Fruit fly (Drosophila melanogaster) whole organism, embryonic: ENCODE results near the gene Ptp10D.

Source experiments
- Atf-2 ChIP-seq: fragments of 200-800 bp; sonication (Bioruptor generic); optimal IDR thresholded peaks from 2 replicates; lab custom pipeline; 2016; ENCODE audit warnings: missing biosample characterization, missing genetic modification characterization
- Awh ChIP-seq: fragments of 200-800 bp; sonication (Bioruptor generic); IDR thresholded peaks from 2 replicates; pipeline ENCODE4, ENCODE4 v1.3.6; 2022; ENCODE audit warnings: missing biosample characterization, missing genetic modification characterization
- CG1024 ChIP-seq: fragments of 200-800 bp; sonication (Bioruptor generic); IDR thresholded peaks from 2 replicates; pipeline ENCODE4 v1.3.6; 2022; ENCODE audit warnings: missing biosample characterization, missing genetic modification characterization
- CG10959 ChIP-seq: fragments of 200-800 bp; sonication (Bioruptor generic); IDR thresholded peaks from 2 replicates; pipeline ENCODE4 v1.3.6; 2022; ENCODE audit warnings: missing biosample characterization, missing genetic modification characterization
- CG11456 ChIP-seq: fragments of 200-800 bp; sonication (Bioruptor generic); IDR thresholded peaks from 3 replicates; pipeline ENCODE4 v1.3.6; 2022; ENCODE audit warnings: missing biosample characterization, missing genetic modification characterization
- CG12299 ChIP-seq: fragments of 200-800 bp; sonication (Bioruptor generic); optimal IDR thresholded peaks from 2 replicates; lab custom pipeline; 2018; ENCODE audit warnings: missing biosample characterization, mild to moderate bottlenecking, missing genetic modification characterization
- CG14441 ChIP-seq: fragments of 200-800 bp; sonication (Bioruptor generic); IDR thresholded peaks from 2 replicates; pipeline ENCODE4 v1.3.6; 2022; ENCODE audit warnings: missing biosample characterization, missing genetic modification characterization
- CG15073 ChIP-seq: fragments of 200-800 bp; sonication (Bioruptor generic); optimal IDR thresholded peaks from 2 replicates; lab custom pipeline; 2016; ENCODE audit warnings: missing biosample characterization, missing genetic modification characterization
- CG1529 ChIP-seq: fragments of 200-800 bp; sonication (Bioruptor generic); optimal IDR thresholded peaks from 3 replicates; lab custom pipeline; 2018; ENCODE audit warnings: missing biosample characterization, missing genetic modification characterization
- CG15601 ChIP-seq: fragments of 200-800 bp; sonication (Bioruptor generic); optimal IDR thresholded peaks from 3 replicates; lab custom pipeline; 2019; ENCODE audit warnings: missing biosample characterization, mild to moderate bottlenecking, missing genetic modification characterization, moderate library complexity
- CG16815 ChIP-seq: fragments of 200-800 bp; sonication (Bioruptor generic); optimal IDR thresholded peaks from 3 replicates; lab custom pipeline; 2017; ENCODE audit warnings: missing biosample characterization, mild to moderate bottlenecking, missing genetic modification characterization
- CG17359 ChIP-seq: fragments of 200-800 bp; sonication (Bioruptor generic); optimal IDR thresholded peaks from 3 replicates; lab custom pipeline; 2018; ENCODE audit warnings: missing biosample characterization, mild to moderate bottlenecking, missing genetic modification characterization, moderate library complexity
- CG2129 ChIP-seq: fragments of 200-800 bp; sonication (Bioruptor generic); IDR thresholded peaks from 2 replicates; pipeline ENCODE4 v1.3.6; 2022; ENCODE audit warnings: missing biosample characterization, missing genetic modification characterization; ENCODE audit not compliant: partially characterized antibody
- CG30020 ChIP-seq: fragments of 200-800 bp; optimal IDR thresholded peaks from 2 replicates; lab custom pipeline; 2019; ENCODE audit warnings: missing biosample characterization, mild to moderate bottlenecking, missing genetic modification characterization, moderate library complexity
- CG34422 ChIP-seq: fragments of 200-800 bp; sonication (Bioruptor generic); IDR thresholded peaks from 3 replicates; pipeline ENCODE4 v1.3.6; 2022; ENCODE audit warnings: missing biosample characterization, missing genetic modification characterization
- CG4360 ChIP-seq: fragments of 200-800 bp; sonication (Bioruptor generic); IDR thresholded peaks from 2 replicates; pipeline ENCODE4 v1.3.6; 2022; ENCODE audit warnings: missing biosample characterization, missing genetic modification characterization
- CG6272 ChIP-seq: fragments of 200-800 bp; sonication (Bioruptor generic); IDR thresholded peaks from 2 replicates; pipeline ENCODE4 v1.3.6; 2022; ENCODE audit warnings: missing biosample characterization, missing genetic modification characterization
- CG8924 ChIP-seq: fragments of 200-800 bp; optimal IDR thresholded peaks from 3 replicates; lab custom pipeline; 2019; ENCODE audit warnings: missing biosample characterization, mild to moderate bottlenecking, missing genetic modification characterization, moderate library complexity
- CTCF ChIP-seq: fragments of 200-800 bp; sonication (Bioruptor generic); optimal IDR thresholded peaks from 2 replicates; lab custom pipeline; 2017; ENCODE audit warnings: missing biosample characterization, mild to moderate bottlenecking, missing genetic modification characterization, moderate library complexity
- Dfd ChIP-seq, 2 experiments: fragments of >200 bp; optimal IDR thresholded peaks; 2 replicates each; lab custom pipeline; 2017; ENCODE audit warnings: missing biosample characterization in 2 of 2, missing genetic modification characterization in 2 of 2
- Dp ChIP-seq: fragments of 200-800 bp; sonication (Bioruptor generic); optimal IDR thresholded peaks from 2 replicates; lab custom pipeline; 2018; ENCODE audit warnings: missing biosample characterization, mild to moderate bottlenecking, missing genetic modification characterization, moderate library complexity
- Eip74EF ChIP-seq, 2 experiments: fragments of 200-800 bp in 1 of 2; fragments of >200 bp in 1 of 2; sonication (Bioruptor generic) in 1 of 2; optimal IDR thresholded peaks; 2 replicates each; lab custom pipeline; 2017 to 2019; ENCODE audit warnings: missing biosample characterization in 2 of 2, missing genetic modification characterization in 2 of 2, mild to moderate bottlenecking in 1 of 2, moderate library complexity in 1 of 2
- Fer2 ChIP-seq: fragments of 200-800 bp; sonication (Bioruptor generic); optimal IDR thresholded peaks from 2 replicates; lab custom pipeline; 2018; ENCODE audit warnings: missing biosample characterization, mild to moderate bottlenecking, missing genetic modification characterization, moderate library complexity
- Gug ChIP-seq: fragments of 200-800 bp; sonication (Bioruptor generic); IDR thresholded peaks from 4 replicates; pipeline ENCODE4 v1.3.6; 2022; ENCODE audit warnings: missing biosample characterization, missing genetic modification characterization
- Hr51 ChIP-seq, 2 experiments: fragments of 200-800 bp; sonication (Bioruptor generic); optimal IDR thresholded peaks; 2 replicates in 1 of 2; 3 replicates in 1 of 2; lab custom pipeline; 2016 to 2018; ENCODE audit warnings: missing biosample characterization in 2 of 2, missing genetic modification characterization in 2 of 2, mild to moderate bottlenecking in 1 of 2, moderate library complexity in 1 of 2
- Lpt ChIP-seq: fragments of >200 bp; optimal IDR thresholded peaks from 2 replicates; lab custom pipeline; 2018; ENCODE audit warnings: missing biosample characterization, missing genetic modification characterization
- PHDP ChIP-seq: fragments of 200-800 bp; sonication (Bioruptor generic); optimal IDR thresholded peaks from 3 replicates; lab custom pipeline; 2018; ENCODE audit warnings: missing biosample characterization, mild to moderate bottlenecking, missing genetic modification characterization, moderate library complexity
- Poxn ChIP-seq: fragments of 200-800 bp; sonication (Bioruptor generic); IDR thresholded peaks from 2 replicates; pipeline ENCODE4 v1.3.6; 2022; ENCODE audit warnings: missing biosample characterization, missing genetic modification characterization
- Scr ChIP-seq: fragments of 200-800 bp; sonication (Bioruptor generic); IDR thresholded peaks from 2 replicates; pipeline ENCODE4 v1.3.6; 2022; ENCODE audit warnings: missing biosample characterization, missing genetic modification characterization; ENCODE audit not compliant: partially characterized antibody
- Ssrp ChIP-seq: fragments of 200-800 bp; sonication (Bioruptor generic); optimal IDR thresholded peaks from 2 replicates; lab custom pipeline; 2018; ENCODE audit warnings: missing biosample characterization, mild to moderate bottlenecking, missing genetic modification characterization, moderate library complexity
- Taf1 ChIP-seq: fragments of 200-800 bp; sonication (Bioruptor generic); IDR thresholded peaks from 2 replicates; pipeline ENCODE4 v1.3.6; 2022; ENCODE audit warnings: missing biosample characterization, missing genetic modification characterization
- Usf ChIP-seq: fragments of 200-800 bp; sonication (Bioruptor generic); optimal IDR thresholded peaks from 2 replicates; lab custom pipeline; 2017; ENCODE audit warnings: missing genotype, missing biosample characterization, missing genetic modification characterization
- ac ChIP-seq: fragments of 200-800 bp; sonication (Bioruptor generic); optimal IDR thresholded peaks from 3 replicates; lab custom pipeline; 2017; ENCODE audit warnings: missing biosample characterization, mild to moderate bottlenecking, missing genetic modification characterization
- ato ChIP-seq: fragments of 200-800 bp; sonication (Bioruptor generic); IDR thresholded peaks from 2 replicates; pipeline ENCODE4 v1.3.6; 2022; ENCODE audit warnings: missing biosample characterization, missing genetic modification characterization; ENCODE audit not compliant: partially characterized antibody
- az2 ChIP-seq: fragments of 200-800 bp; sonication (Bioruptor generic); optimal IDR thresholded peaks from 3 replicates; lab custom pipeline; 2016; ENCODE audit warnings: missing biosample characterization, missing genetic modification characterization
- chinmo ChIP-seq: fragments of 200-800 bp; sonication (Bioruptor generic); IDR thresholded peaks from 4 replicates; pipeline ENCODE4 v1.3.6; 2022; ENCODE audit warnings: missing biosample characterization, missing genetic modification characterization; ENCODE audit not compliant: partially characterized antibody
- ci ChIP-seq: fragments of 200-800 bp; sonication (Bioruptor generic); IDR thresholded peaks from 3 replicates; pipeline ENCODE4 v1.3.6; 2022; ENCODE audit warnings: missing biosample characterization, missing genetic modification characterization
- hb ChIP-seq: fragments of 200-800 bp; sonication (Bioruptor generic); IDR thresholded peaks from 3 replicates; pipeline ENCODE4 v1.3.6; 2022; ENCODE audit warnings: missing biosample characterization, missing genetic modification characterization; ENCODE audit not compliant: partially characterized antibody
- inv ChIP-seq: fragments of 200-800 bp; sonication (Bioruptor generic); IDR thresholded peaks from 2 replicates; pipeline ENCODE4 v1.3.6; 2022; ENCODE audit warnings: missing biosample characterization, missing genetic modification characterization; ENCODE audit not compliant: partially characterized antibody
- jumu ChIP-seq: fragments of 200-800 bp; sonication (Bioruptor generic); optimal IDR thresholded peaks from 3 replicates; lab custom pipeline; 2016; ENCODE audit warnings: missing biosample characterization, missing genetic modification characterization
- mld ChIP-seq: fragments of 200-800 bp; sonication (Bioruptor generic); IDR thresholded peaks from 3 replicates; pipeline ENCODE4 v1.3.6; 2022; ENCODE audit warnings: missing biosample characterization, missing genetic modification characterization; ENCODE audit not compliant: partially characterized antibody
- nerfin-1 ChIP-seq: fragments of 200-800 bp; sonication (Bioruptor generic); optimal IDR thresholded peaks from 3 replicates; lab custom pipeline; 2019; ENCODE audit warnings: missing biosample characterization, mild to moderate bottlenecking, missing genetic modification characterization, moderate library complexity
- otp ChIP-seq: fragments of 200-800 bp; sonication (Bioruptor generic); IDR thresholded peaks from 3 replicates; pipeline ENCODE4, ENCODE4 v1.3.6; 2022; ENCODE audit warnings: missing biosample characterization, missing genetic modification characterization
- sd ChIP-seq: fragments of 200-800 bp; sonication (Bioruptor generic); optimal IDR thresholded peaks from 3 replicates; lab custom pipeline; 2018; ENCODE audit warnings: missing biosample characterization, mild to moderate bottlenecking, missing genetic modification characterization, moderate library complexity
- slou ChIP-seq: fragments of 200-800 bp; sonication (Bioruptor generic); optimal IDR thresholded peaks from 3 replicates; lab custom pipeline; 2016; ENCODE audit warnings: missing biosample characterization, missing genetic modification characterization
- so ChIP-seq: fragments of 200-800 bp; sonication (Bioruptor generic); IDR thresholded peaks from 3 replicates; pipeline ENCODE4 v1.3.6; 2022; ENCODE audit warnings: missing biosample characterization, missing genetic modification characterization
- sr ChIP-seq: fragments of 200-800 bp; sonication (Bioruptor generic); IDR thresholded peaks from 3 replicates; pipeline ENCODE4 v1.3.6; 2022; ENCODE audit warnings: missing biosample characterization, missing genetic modification characterization
- trem ChIP-seq: fragments of 200-800 bp; optimal IDR thresholded peaks from 3 replicates; lab custom pipeline; 2019; ENCODE audit warnings: missing biosample characterization, mild to moderate bottlenecking, missing genetic modification characterization, moderate library complexity
- wor ChIP-seq: fragments of 200-800 bp; sonication (Bioruptor generic); IDR thresholded peaks from 2 replicates; pipeline ENCODE4 v1.3.6; 2022; ENCODE audit warnings: missing biosample characterization, missing genetic modification characterization
- yki ChIP-seq: fragments of >200 bp; optimal IDR thresholded peaks from 3 replicates; lab custom pipeline; 2018
- zen2 ChIP-seq: fragments of 200-800 bp; sonication (Bioruptor generic); IDR thresholded peaks from 3 replicates; pipeline ENCODE4 v1.3.6; 2022; ENCODE audit warnings: missing biosample characterization, missing genetic modification characterization; ENCODE audit not compliant: partially characterized antibody

Ptp10D gene

DNA sequence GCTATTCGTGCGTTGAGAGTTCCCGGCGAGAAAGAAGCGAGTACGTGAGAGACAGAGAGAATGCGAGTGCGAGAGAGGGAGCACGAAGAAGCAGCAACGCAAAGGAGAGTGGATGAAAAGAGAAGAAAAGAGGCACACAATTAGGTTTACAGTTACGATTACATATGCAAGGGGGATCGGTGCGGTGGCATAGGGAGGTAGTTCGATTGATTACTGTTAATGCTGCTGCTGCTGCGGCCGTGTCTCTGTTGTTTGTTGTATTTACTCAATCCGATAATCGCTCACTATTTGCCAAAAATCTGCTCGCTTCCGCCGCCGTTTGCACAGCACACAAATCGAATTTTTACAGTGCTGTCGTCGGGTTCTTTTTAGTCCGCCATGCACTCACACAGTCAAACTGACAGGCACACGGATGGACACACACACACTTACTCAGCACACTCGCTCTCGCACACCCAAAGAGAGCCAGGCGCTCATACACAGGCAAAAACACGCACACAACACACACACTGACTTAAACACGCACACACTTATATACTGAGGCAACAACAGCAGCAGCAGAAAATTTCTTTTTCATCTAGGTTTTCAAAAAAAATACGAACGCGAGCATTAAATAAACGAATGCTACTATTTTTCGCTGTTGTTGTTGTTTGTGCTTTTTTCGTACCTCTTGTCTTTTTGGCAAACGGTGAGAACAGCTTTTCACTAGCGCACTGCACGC is 92.2 kb downstream of the Ptp10D start (continued):
- TF ChIP-seq Usf (GFP tag; lab: Kevin White, UChicago), result no peak
- no peak for TF ChIP-seq Poxn
- TF ChIP-seq CG16815 (GFP tag; lab: Kevin White, UChicago), result no peak
- no peak for TF ChIP-seq PHDP (tag; lab: Kevin White, UChicago)
- TF ChIP-seq ci, result no peak
- no peak for TF ChIP-seq CG4360 (GFP tag; lab: Robert Waterston, UW)
- TF ChIP-seq Dp, result no peak
- TF ChIP-seq Fer2 (tag; lab: Kevin White, UChicago), result no peak
- TF ChIP-seq slou (GFP tag; lab: Kevin White, UChicago), result no peak
- no peak for TF ChIP-seq Taf1 (GFP tag; lab: Robert Waterston, UW)
- no peak for TF ChIP-seq CG17359 (tag; lab: Kevin White, UChicago)
- peak; percentile 79; the same call in 3 of the 4 replicates for TF ChIP-seq chinmo (GFP tag; lab: Robert Waterston, UW)
- peak; percentile 9; the same call in 1 of the 2 replicates for TF ChIP-seq Scr (GFP tag; lab: Robert Waterston, UW)
- no peak for TF ChIP-seq Atf-2 (GFP tag; lab: Kevin White, UChicago)
- TF ChIP-seq so (GFP tag; lab: Robert Waterston, UW), result no peak
- no peak for TF ChIP-seq hb
- TF ChIP-seq CG6272 (GFP tag; lab: Robert Waterston, UW), result no peak
- no peak for TF ChIP-seq Hr51 (GFP tag; optimal IDR thresholded peaks at IDR 0.05; lab: Kevin White, UChicago)
- no peak for TF ChIP-seq Dfd (GFP tag; optimal IDR thresholded peaks at IDR 0.05; lab: Kevin White, UChicago)
- TF ChIP-seq ac (GFP tag; lab: Kevin White, UChicago), result no peak
- no peak for TF ChIP-seq CG2129
- TF ChIP-seq inv, result no peak
- no peak for TF ChIP-seq sr (GFP tag; lab: Robert Waterston, UW)
- no peak for TF ChIP-seq CG1024 (GFP tag; lab: Robert Waterston, UW)
- no peak for TF ChIP-seq CG10959
- no peak for TF ChIP-seq trem (tag; lab: Kevin White, UChicago)
- no peak for TF ChIP-seq CG1529
- no peak for TF ChIP-seq zen2 (GFP tag; lab: Robert Waterston, UW)
- TF ChIP-seq Eip74EF (GFP tag; optimal IDR thresholded peaks at IDR 0.05; lab: Kevin White, UChicago), result peak in 1 of 2 experiments; percentile 57
- no peak for TF ChIP-seq CG30020 (tag; lab: Kevin White, UChicago)
- TF ChIP-seq Awh (GFP tag; lab: Robert Waterston, UW), result no peak
- peak; percentile 16; the same call in 1 of the 3 replicates for TF ChIP-seq CG34422 (GFP tag; lab: Robert Waterston, UW)
- peak; percentile 0 for TF ChIP-seq sd (tag; lab: Kevin White, UChicago)
- TF ChIP-seq yki (lab: Kevin White, UChicago), result peak; percentile 68
- no peak for TF ChIP-seq az2 (GFP tag; lab: Kevin White, UChicago)
- TF ChIP-seq CG12299, result no peak
- TF ChIP-seq Lpt, result no peak
- TF ChIP-seq mld (GFP tag; lab: Robert Waterston, UW), result no peak
- TF ChIP-seq CTCF (GFP tag; lab: Kevin White, UChicago), result no peak
- no peak for TF ChIP-seq nerfin-1 (tag; lab: Kevin White, UChicago)
- no peak for TF ChIP-seq CG14441 (GFP tag; lab: Robert Waterston, UW)
- no peak for TF ChIP-seq otp (GFP tag; lab: Robert Waterston, UW)
- TF ChIP-seq jumu (GFP tag; lab: Kevin White, UChicago), result no peak
- no peak for TF ChIP-seq wor (GFP tag; lab: Robert Waterston, UW)
- no peak for TF ChIP-seq Ssrp (tag; lab: Kevin White, UChicago)
- no peak for TF ChIP-seq ato (GFP tag; lab: Robert Waterston, UW)
- no peak for TF ChIP-seq Gug (GFP tag; lab: Robert Waterston, UW)
- no peak for TF ChIP-seq CG15601 (tag; lab: Kevin White, UChicago)
- TF ChIP-seq CG8924 (tag; lab: Kevin White, UChicago), result no peak
- peak; percentile 3 for TF ChIP-seq CG15073
- no peak for TF ChIP-seq CG11456 (GFP tag; lab: Robert Waterston, UW)
